Worm (Caenorhabditis elegans) whole organism, mixed stage, embryonic: Measurements from ENCODE around the gene maph-9.

Experiments used
- M03D4.4 ChIP-seq: sonication (generic microtip); optimal IDR thresholded peaks from 2 replicates; lab custom pipeline; 2017; ENCODE audit warnings: mild to moderate bottlenecking, missing genetic modification characterization, missing compliant biosample characterization
- bed-3 ChIP-seq: fragments of 200-800 bp; sonication (Bioruptor generic); optimal IDR thresholded peaks from 3 replicates; lab custom pipeline; 2018; ENCODE audit warnings: mild to moderate bottlenecking, missing genetic modification characterization, moderate library complexity, missing compliant biosample characterization
- blmp-1 ChIP-seq: fragments of 150-350 bp; optimal IDR thresholded peaks from 2 replicates; lab custom pipeline; 2014; ENCODE audit warnings: missing biosample characterization, missing genetic modification characterization
- ceh-39 ChIP-seq: fragments of 150-350 bp; optimal IDR thresholded peaks from 2 replicates; lab custom pipeline; 2014; ENCODE audit warnings: missing biosample characterization, missing genetic modification characterization
- ceh-83 ChIP-seq: fragments of 200-800 bp; sonication (Bioruptor generic); optimal IDR thresholded peaks from 2 replicates; lab custom pipeline; 2018; ENCODE audit warnings: mild to moderate bottlenecking, missing genetic modification characterization, missing compliant biosample characterization
- ces-1 ChIP-seq: fragments of 150-350 bp; optimal IDR thresholded peaks from 2 replicates; lab custom pipeline; 2014; ENCODE audit warnings: missing biosample characterization, missing genetic modification reagents, missing genetic modification characterization
- cnd-1 ChIP-seq: fragments of 200-800 bp; sonication (Bioruptor generic); optimal IDR thresholded peaks from 2 replicates; lab custom pipeline; 2018; ENCODE audit warnings: mild to moderate bottlenecking, missing genetic modification characterization, missing compliant biosample characterization
- drap-1 ChIP-seq: fragments of 200-800 bp; sonication (Bioruptor generic); optimal IDR thresholded peaks from 3 replicates; lab custom pipeline; 2018; ENCODE audit warnings: mild to moderate bottlenecking, missing genetic modification characterization, missing compliant biosample characterization
- elt-1 ChIP-seq: sonication (generic microtip); optimal IDR thresholded peaks from 2 replicates; lab custom pipeline; 2017; ENCODE audit warnings: missing genetic modification characterization, mild to moderate bottlenecking, missing compliant biosample characterization, antibody characterized with exemption, moderate library complexity, borderline replicate concordance; ENCODE audit not compliant: insufficient read depth
- elt-3 ChIP-seq: fragments of 150-350 bp; optimal IDR thresholded peaks from 2 replicates; lab custom pipeline; 2014; ENCODE audit warnings: missing biosample characterization, missing genetic modification characterization
- flh-1 ChIP-seq: fragments of 200-800 bp; sonication (Bioruptor generic); optimal IDR thresholded peaks from 2 replicates; lab custom pipeline; 2018; ENCODE audit warnings: mild to moderate bottlenecking, missing genetic modification characterization, moderate library complexity, missing compliant biosample characterization
- ham-2 ChIP-seq: fragments of 200-800 bp; sonication (Bioruptor generic); optimal IDR thresholded peaks from 2 replicates; lab custom pipeline; 2018; ENCODE audit warnings: mild to moderate bottlenecking, missing genetic modification characterization, missing compliant biosample characterization
- hlh-1 ChIP-seq: fragments of 150-350 bp; optimal IDR thresholded peaks from 2 replicates; lab custom pipeline; 2014; ENCODE audit warnings: missing biosample characterization, missing genetic modification reagents, missing genetic modification characterization
- lin-13 ChIP-seq: fragments of 150-350 bp; optimal IDR thresholded peaks from 2 replicates; lab custom pipeline; 2014; ENCODE audit warnings: missing biosample characterization, missing genetic modification characterization
- lin-32 ChIP-seq: fragments of 200-800 bp; sonication (Bioruptor generic); optimal IDR thresholded peaks from 2 replicates; lab custom pipeline; 2018; ENCODE audit warnings: mild to moderate bottlenecking, missing genetic modification characterization, missing compliant biosample characterization
- lsy-2 ChIP-seq: fragments of 150-350 bp; optimal IDR thresholded peaks from 2 replicates; lab custom pipeline; 2014; ENCODE audit warnings: missing biosample characterization, missing genetic modification characterization
- mab-5 ChIP-seq: fragments of 150-350 bp; optimal IDR thresholded peaks from 2 replicates; lab custom pipeline; 2014; ENCODE audit warnings: missing biosample characterization, missing genetic modification characterization
- mep-1 ChIP-seq: fragments of 150-350 bp; optimal IDR thresholded peaks from 2 replicates; lab custom pipeline; 2017; ENCODE audit warnings: missing biosample characterization, missing genetic modification reagents, missing genetic modification characterization, inconsistent platforms
- mls-2 ChIP-seq: sonication (generic microtip); optimal IDR thresholded peaks from 2 replicates; lab custom pipeline; 2016; ENCODE audit warnings: mild to moderate bottlenecking, missing genetic modification characterization, moderate library complexity, missing compliant biosample characterization
- nhr-12 ChIP-seq: fragments of 150-350 bp; optimal IDR thresholded peaks from 2 replicates; lab custom pipeline; 2014; ENCODE audit warnings: missing biosample characterization, missing genetic modification characterization
- nhr-2 ChIP-seq: fragments of 150-350 bp; optimal IDR thresholded peaks from 2 replicates; lab custom pipeline; 2014; ENCODE audit warnings: missing biosample characterization, missing genetic modification characterization
- nhr-28 ChIP-seq: fragments of 150-350 bp; optimal IDR thresholded peaks from 2 replicates; lab custom pipeline; 2014; ENCODE audit warnings: missing biosample characterization, missing genetic modification characterization
- nhr-76 ChIP-seq: sonication (generic microtip); optimal IDR thresholded peaks from 2 replicates; lab custom pipeline; 2017; ENCODE audit warnings: missing biosample characterization, missing genetic modification characterization
- pha-4 ChIP-seq: fragments of 150-350 bp; optimal IDR thresholded peaks from 2 replicates; lab custom pipeline; 2018; ENCODE audit warnings: missing biosample characterization, missing genetic modification reagents, missing genetic modification characterization
- snpc-4 ChIP-seq: fragments of 150-350 bp; optimal IDR thresholded peaks from 2 replicates; lab custom pipeline; 2014; ENCODE audit warnings: missing biosample characterization, missing genetic modification characterization
- sptf-1 ChIP-seq: sonication (generic microtip); optimal IDR thresholded peaks from 2 replicates; lab custom pipeline; 2017; ENCODE audit warnings: mild to moderate bottlenecking, missing genetic modification characterization, moderate library complexity, missing compliant biosample characterization
- tbx-8 ChIP-seq: fragments of 200-800 bp; sonication (Bioruptor generic); optimal IDR thresholded peaks from 2 replicates; lab custom pipeline; 2018; ENCODE audit warnings: mild to moderate bottlenecking, missing genetic modification characterization, moderate library complexity, missing compliant biosample characterization
- unc-120 ChIP-seq: sonication (generic microtip); optimal IDR thresholded peaks from 2 replicates; lab custom pipeline; 2017; ENCODE audit warnings: missing genetic modification characterization, missing compliant biosample characterization; ENCODE audit not compliant: poor library complexity, severe bottlenecking
- unc-39 ChIP-seq: fragments of 150-350 bp; optimal IDR thresholded peaks from 2 replicates; lab custom pipeline; 2014; ENCODE audit warnings: missing biosample characterization, missing genetic modification characterization
- unc-62 ChIP-seq: fragments of 150-350 bp; optimal IDR thresholded peaks from 2 replicates; lab custom pipeline; 2014; ENCODE audit warnings: missing biosample characterization, missing genetic modification reagents, missing genetic modification characterization
- zip-8 ChIP-seq: fragments of 150-350 bp; optimal IDR thresholded peaks from 2 replicates; lab custom pipeline; 2014; ENCODE audit warnings: missing biosample characterization, missing genetic modification characterization

maph-9 gene

DNA sequence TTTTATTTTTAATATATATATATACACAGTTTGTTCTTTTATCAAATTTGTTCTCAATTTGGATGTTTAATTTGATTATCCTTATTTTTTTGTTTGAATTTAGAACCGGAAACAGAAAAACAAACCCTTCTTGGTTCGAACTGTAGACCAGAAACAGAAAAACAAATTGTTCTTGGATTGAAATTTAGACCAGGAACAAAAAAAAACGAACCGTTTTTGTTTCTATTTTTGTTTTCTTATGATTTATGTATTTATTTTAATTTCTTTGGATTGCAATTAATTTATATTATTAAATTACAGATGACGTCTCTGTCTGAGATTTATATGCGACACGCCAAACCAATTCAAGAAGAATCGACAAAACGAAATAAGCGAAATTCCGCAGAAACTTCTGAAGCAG is 18.9 kb downstream of the maph-9 start, which contains the start of gene C42D4.19:
TSS of gene C42D4.19 (plus strand) at position 301 of the 400 bp plus-strand sequence.
- TF ChIP-seq tbx-8 (GFP tag; lab: Kevin White, UChicago): no peak
- no peak for TF ChIP-seq ces-1 (GFP tag; lab: Kevin White, UChicago)
- no peak for TF ChIP-seq ham-2 (GFP tag; lab: Kevin White, UChicago)
- TF ChIP-seq lsy-2: no peak
- TF ChIP-seq nhr-76 (tag; lab: Kevin White, UChicago): no peak
- no peak for TF ChIP-seq ceh-83 (GFP tag; lab: Kevin White, UChicago)
- TF ChIP-seq, all 35 proteins: peak for 0

DNA sequence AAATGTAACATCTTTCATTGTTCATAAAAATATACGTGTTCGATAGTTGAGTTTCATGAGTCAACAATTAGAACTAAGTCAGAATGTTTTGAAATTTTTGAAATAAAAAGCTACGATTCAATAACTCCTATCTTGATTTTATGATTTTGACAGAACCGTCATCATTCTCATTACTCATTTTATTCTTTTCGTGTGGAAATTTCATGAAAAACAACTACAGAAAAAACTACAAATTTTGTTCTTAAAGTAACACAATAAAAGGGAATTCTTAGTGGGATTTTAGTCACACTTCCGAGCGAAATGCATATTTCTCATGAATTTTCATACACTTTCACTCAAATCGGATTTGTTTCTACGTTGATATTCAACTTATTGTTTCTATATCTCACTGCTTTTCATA is 20.5 kb downstream of the maph-9 start, which contains the start of gene str-44:
TSS of gene str-44 (plus strand) at position 301 of the 400 bp plus-strand sequence.
- TF ChIP-seq hlh-1 (no peak), blmp-1 (tag; lab: Kevin White, UChicago) (no peak), nhr-28 (no peak), unc-120 (no peak), ceh-83 (GFP tag; lab: Kevin White, UChicago) (no peak), sptf-1 (tag; lab: Kevin White, UChicago) (no peak), M03D4.4 (no peak), elt-3 (tag; lab: Kevin White, UChicago) (no peak), ceh-39 (tag; lab: Kevin White, UChicago) (no peak), bed-3 (GFP tag; lab: Kevin White, UChicago) (no peak), mab-5 (no peak), drap-1 (GFP tag; lab: Kevin White, UChicago) (no peak), nhr-12 (tag; lab: Kevin White, UChicago) (no peak), unc-39 (tag; lab: Kevin White, UChicago) (no peak), cnd-1 (tag; lab: Kevin White, UChicago) (no peak), elt-1 (tag; lab: Kevin White, UChicago) (no peak), unc-62 (GFP tag; lab: Kevin White, UChicago) (no peak), snpc-4 (tag; lab: Kevin White, UChicago) (no peak)

DNA sequence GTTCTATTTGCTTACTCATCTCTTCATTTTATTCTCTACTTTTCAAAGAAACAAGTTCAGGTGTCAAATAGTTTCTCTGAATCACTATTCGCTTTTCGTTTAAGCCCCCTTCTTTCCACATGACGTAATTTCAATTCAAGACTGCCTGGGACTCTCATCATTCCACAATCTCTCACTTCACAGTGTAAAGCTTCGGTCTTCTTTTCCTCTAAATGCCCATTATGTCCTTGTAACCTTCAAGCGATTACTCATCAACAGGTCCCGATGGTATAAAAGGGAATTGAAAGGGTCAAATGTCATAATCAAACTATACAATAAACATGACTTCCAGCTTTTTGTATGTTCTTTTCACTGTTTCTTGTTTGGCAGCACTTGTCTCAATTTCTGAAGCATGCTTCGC is 22.5 kb downstream of the maph-9 start, which contains the start of gene C42D4.3:
TSS of gene C42D4.3 (plus strand) at position 298 of the 400 bp plus-strand sequence.
- TF ChIP-seq zip-8 (tag; lab: Kevin White, UChicago) (no peak), unc-120 (no peak), tbx-8 (GFP tag; lab: Kevin White, UChicago) (no peak), flh-1 (GFP tag; lab: Kevin White, UChicago) (no peak), pha-4 (tag; lab: Kevin White, UChicago) (no peak), mep-1 (no peak), cnd-1 (tag; lab: Kevin White, UChicago) (no peak), nhr-76 (tag; lab: Kevin White, UChicago) (no peak), ham-2 (GFP tag; lab: Kevin White, UChicago) (no peak), drap-1 (GFP tag; lab: Kevin White, UChicago) (no peak), lin-13 (tag; lab: Kevin White, UChicago) (no peak), nhr-2 (tag; lab: Kevin White, UChicago) (no peak)

DNA sequence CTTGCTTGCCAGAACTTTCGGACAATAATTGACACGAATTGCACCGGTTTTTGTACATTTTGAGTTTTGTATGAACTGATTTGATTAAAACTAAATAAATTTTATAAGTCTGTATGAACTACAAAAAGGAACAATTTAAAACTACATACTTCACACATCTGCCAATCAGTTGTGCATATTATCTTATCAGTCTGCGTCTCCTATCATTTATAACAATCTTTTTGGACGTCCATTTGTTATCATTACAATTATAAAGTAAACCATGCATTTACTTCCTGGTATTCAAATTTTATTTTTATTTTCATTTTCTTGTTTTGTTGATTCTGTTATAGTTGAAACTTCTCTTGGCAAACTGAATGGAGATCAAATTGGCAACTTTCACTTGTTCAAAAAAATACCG is 23.9 kb downstream of the maph-9 start, which contains the start of gene cest-10:
TSS of gene cest-10 (plus strand) at position 254 of the 400 bp plus-strand sequence.
- TF ChIP-seq mep-1 (no peak), mab-5 (no peak), ceh-83 (GFP tag; lab: Kevin White, UChicago) (no peak), lin-32 (no peak), lsy-2 (no peak), unc-62 (GFP tag; lab: Kevin White, UChicago) (no peak), ces-1 (GFP tag; lab: Kevin White, UChicago) (no peak)

DNA sequence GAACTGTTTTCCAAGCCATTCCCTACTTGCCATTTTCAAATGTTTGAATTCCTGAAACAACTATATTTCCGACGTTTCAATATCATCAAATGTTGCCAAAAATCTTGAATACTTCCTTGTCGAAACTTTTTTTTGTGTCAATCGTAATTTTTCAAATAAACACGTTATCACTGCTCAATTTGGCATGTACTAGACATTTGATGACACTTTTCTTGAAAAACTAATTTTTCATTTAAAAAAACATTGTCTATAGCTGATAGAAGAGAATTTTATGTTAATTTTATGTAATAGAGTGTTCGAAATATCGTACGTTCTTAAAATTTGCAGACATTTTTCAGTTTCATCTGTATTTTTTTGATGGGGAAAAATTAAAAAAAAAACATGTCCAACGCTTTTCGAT is 26.4 kb downstream of the maph-9 start:
- TF ChIP-seq mab-5 (no peak), lin-32 (no peak), cnd-1 (tag; lab: Kevin White, UChicago) (no peak), mls-2 (tag; lab: Kevin White, UChicago) (no peak), zip-8 (tag; lab: Kevin White, UChicago) (no peak), unc-39 (tag; lab: Kevin White, UChicago) (no peak), snpc-4 (tag; lab: Kevin White, UChicago) (no peak), unc-62 (GFP tag; lab: Kevin White, UChicago) (no peak), blmp-1 (tag; lab: Kevin White, UChicago) (no peak), sptf-1 (tag; lab: Kevin White, UChicago) (no peak), pha-4 (tag; lab: Kevin White, UChicago) (no peak), ham-2 (GFP tag; lab: Kevin White, UChicago) (no peak)
